Fruit fly (Drosophila melanogaster): ENCODE data around the gene crm.

DNA sequence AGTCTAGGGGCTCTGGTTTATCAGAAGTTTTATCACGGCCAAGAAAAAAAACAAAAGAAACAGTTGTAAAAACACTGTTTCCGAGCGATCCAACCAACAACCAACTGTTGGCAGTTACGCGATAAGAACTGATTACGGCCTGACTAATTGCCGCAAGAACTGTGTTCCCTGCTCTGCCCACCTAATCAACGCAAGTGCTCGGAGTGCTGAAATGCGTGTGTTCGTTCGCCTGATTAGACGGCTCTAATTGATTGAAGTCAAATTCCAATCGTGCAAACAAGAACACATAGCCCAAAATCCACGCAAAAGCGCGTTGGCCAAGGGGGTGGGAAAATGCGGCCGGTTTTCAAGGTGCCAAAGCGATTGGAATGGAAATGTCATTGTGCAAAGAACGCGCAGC is 49.3 kb upstream of the crm start:
- TF ChIP-seq psq (optimal IDR thresholded peaks at IDR 0.05): no peak
- no peak for TF ChIP-seq ttk (optimal IDR thresholded peaks at IDR 0.05)

All from Kc167 (cell line).